Worm (Caenorhabditis elegans) whole organism, late embryonic: ENCODE data around the gene str-7.
A peak's percentile ranks its signal among the peaks of the same experiment; 100 is the strongest.

Experiments used
- C08G9.2 ChIP-seq: sonication (generic microtip); optimal IDR thresholded peaks from 2 replicates; lab custom pipeline; 2016; ENCODE audit warnings: mild to moderate bottlenecking, missing genetic modification characterization, moderate library complexity, missing compliant biosample characterization
- F13H6.1 ChIP-seq: sonication (generic microtip); optimal IDR thresholded peaks from 2 replicates; lab custom pipeline; 2016; ENCODE audit warnings: missing genetic modification characterization, missing compliant biosample characterization
- Y22D7AL.16 ChIP-seq: sonication (generic microtip); optimal IDR thresholded peaks from 2 replicates; lab custom pipeline; 2016; ENCODE audit warnings: missing genetic modification characterization, missing compliant biosample characterization
- ceh-14 ChIP-seq: sonication (generic microtip); optimal IDR thresholded peaks from 2 replicates; lab custom pipeline; 2016; ENCODE audit warnings: missing genotype, missing genetic modification characterization, missing compliant biosample characterization
- ceh-18 ChIP-seq: sonication (generic microtip); optimal IDR thresholded peaks from 2 replicates; lab custom pipeline; 2016; ENCODE audit warnings: missing genetic modification characterization, missing compliant biosample characterization
- ceh-24 ChIP-seq: sonication (generic microtip); optimal IDR thresholded peaks from 2 replicates; lab custom pipeline; 2016; ENCODE audit warnings: mild to moderate bottlenecking, missing genetic modification characterization, missing compliant biosample characterization
- ceh-30 ChIP-seq: fragments of 150-350 bp; optimal IDR thresholded peaks from 2 replicates; lab custom pipeline; 2014; ENCODE audit warnings: missing biosample characterization, missing genetic modification characterization
- ceh-6 ChIP-seq: fragments of 200-800 bp; sonication (Bioruptor generic); optimal IDR thresholded peaks from 2 replicates; lab custom pipeline; 2018; ENCODE audit warnings: mild to moderate bottlenecking, missing genetic modification characterization, missing compliant biosample characterization
- che-1 ChIP-seq: sonication (generic microtip); optimal IDR thresholded peaks from 2 replicates; lab custom pipeline; 2016; ENCODE audit warnings: mild to moderate bottlenecking, missing genetic modification characterization, missing compliant biosample characterization
- dmd-4 ChIP-seq: sonication (generic microtip); optimal IDR thresholded peaks from 2 replicates; lab custom pipeline; 2016; ENCODE audit warnings: borderline replicate concordance, missing genetic modification characterization, missing compliant biosample characterization
- dve-1 ChIP-seq: sonication (generic microtip); optimal IDR thresholded peaks from 2 replicates; lab custom pipeline; 2017; ENCODE audit warnings: antibody characterized with exemption, mild to moderate bottlenecking, missing genetic modification characterization, missing compliant biosample characterization
- elt-2 ChIP-seq: sonication (generic microtip); optimal IDR thresholded peaks from 2 replicates; lab custom pipeline; 2016; ENCODE audit warnings: missing genetic modification reagents, missing genetic modification characterization, missing compliant biosample characterization
- elt-4 ChIP-seq: sonication (generic microtip); optimal IDR thresholded peaks from 2 replicates; lab custom pipeline; 2016; ENCODE audit warnings: missing genetic modification characterization, missing compliant biosample characterization
- ets-4 ChIP-seq: sonication (generic microtip); optimal IDR thresholded peaks from 2 replicates; lab custom pipeline; 2016; ENCODE audit warnings: missing genetic modification characterization, missing compliant biosample characterization
- eyg-1 ChIP-seq: sonication (generic microtip); optimal IDR thresholded peaks from 2 replicates; lab custom pipeline; 2016; ENCODE audit warnings: missing genotype, missing genetic modification characterization, missing compliant biosample characterization
- fkh-6 ChIP-seq: sonication (generic microtip); optimal IDR thresholded peaks from 2 replicates; lab custom pipeline; 2016; ENCODE audit warnings: missing genetic modification characterization, missing compliant biosample characterization
- hlh-15 ChIP-seq: sonication (generic microtip); optimal IDR thresholded peaks from 2 replicates; lab custom pipeline; 2016; ENCODE audit warnings: missing genetic modification characterization, missing compliant biosample characterization
- hlh-30 ChIP-seq: sonication (generic microtip); optimal IDR thresholded peaks from 2 replicates; lab custom pipeline; 2017; ENCODE audit warnings: antibody characterized with exemption, missing genetic modification characterization, missing compliant biosample characterization; ENCODE audit not compliant: insufficient read depth
- hlh-6 ChIP-seq: sonication (generic microtip); optimal IDR thresholded peaks from 2 replicates; lab custom pipeline; 2016; ENCODE audit warnings: missing genotype, missing genetic modification characterization, missing compliant biosample characterization
- mec-3 ChIP-seq: sonication (generic microtip); optimal IDR thresholded peaks from 2 replicates; lab custom pipeline; 2016; ENCODE audit warnings: borderline replicate concordance, missing genetic modification characterization, missing compliant biosample characterization
- nhr-232 ChIP-seq: sonication (generic microtip); optimal IDR thresholded peaks from 2 replicates; lab custom pipeline; 2016; ENCODE audit warnings: missing genetic modification characterization, missing compliant biosample characterization
- npax-4 ChIP-seq: sonication (generic microtip); optimal IDR thresholded peaks from 2 replicates; lab custom pipeline; 2016; ENCODE audit warnings: missing genetic modification characterization, missing compliant biosample characterization
- odd-2 ChIP-seq: sonication (generic microtip); optimal IDR thresholded peaks from 2 replicates; lab custom pipeline; 2017; ENCODE audit warnings: antibody characterized with exemption, mild to moderate bottlenecking, missing genetic modification characterization, missing compliant biosample characterization
- pat-9 ChIP-seq: fragments of 200-800 bp; sonication (Bioruptor generic); optimal IDR thresholded peaks from 2 replicates; lab custom pipeline; 2018; ENCODE audit warnings: mild to moderate bottlenecking, missing genetic modification characterization, moderate library complexity, missing compliant biosample characterization
- pha-4 ChIP-seq: fragments of 150-350 bp; optimal IDR thresholded peaks from 2 replicates; lab custom pipeline; 2018; ENCODE audit warnings: missing biosample characterization, missing genetic modification reagents, missing genetic modification characterization
- ref-2 ChIP-seq: sonication (generic microtip); optimal IDR thresholded peaks from 2 replicates; lab custom pipeline; 2016; ENCODE audit warnings: missing genetic modification characterization, missing compliant biosample characterization
- rnt-1 ChIP-seq: sonication (generic microtip); optimal IDR thresholded peaks from 2 replicates; lab custom pipeline; 2016; ENCODE audit warnings: missing genetic modification characterization, missing compliant biosample characterization
- sdc-2 ChIP-seq: sonication (generic microtip); optimal IDR thresholded peaks from 2 replicates; lab custom pipeline; 2016; ENCODE audit warnings: missing genotype, missing genetic modification characterization, missing compliant biosample characterization
- sox-2 ChIP-seq: fragments of 200-800 bp; sonication (Bioruptor generic); IDR thresholded peaks from 2 replicates; pipeline ENCODE4 v1.3.6; 2022; ENCODE audit warnings: missing genetic modification reagents, missing genetic modification characterization, missing compliant biosample characterization
- tbx-7 ChIP-seq: sonication (generic microtip); optimal IDR thresholded peaks from 2 replicates; lab custom pipeline; 2016; ENCODE audit warnings: missing genotype, missing genetic modification characterization, missing compliant biosample characterization
- ttx-3 ChIP-seq: sonication (generic microtip); optimal IDR thresholded peaks from 2 replicates; lab custom pipeline; 2016; ENCODE audit warnings: missing genetic modification reagents, missing genetic modification characterization, missing compliant biosample characterization
- unc-3 ChIP-seq, 2 experiments: fragments of 200-800 bp in 1 of 2; sonication (Bioruptor generic) in 1 of 2; sonication (generic microtip) in 1 of 2; conservative IDR thresholded peaks in 1 of 2; optimal IDR thresholded peaks in 1 of 2; 2 replicates each; pipeline versions ENCODE4 v1.3.6 to Lab custom; 2016 to 2022; ENCODE audit warnings: missing compliant biosample characterization in 2 of 2, missing genetic modification characterization in 2 of 2, missing genetic modification reagents in 1 of 2
- unc-42 ChIP-seq: sonication (generic microtip); optimal IDR thresholded peaks from 2 replicates; lab custom pipeline; 2016; ENCODE audit warnings: missing genotype, missing genetic modification characterization, missing compliant biosample characterization
- unc-86 ChIP-seq: sonication (generic microtip); optimal IDR thresholded peaks from 2 replicates; lab custom pipeline; 2016; ENCODE audit warnings: missing genetic modification characterization, missing compliant biosample characterization

str-7 gene

DNA sequence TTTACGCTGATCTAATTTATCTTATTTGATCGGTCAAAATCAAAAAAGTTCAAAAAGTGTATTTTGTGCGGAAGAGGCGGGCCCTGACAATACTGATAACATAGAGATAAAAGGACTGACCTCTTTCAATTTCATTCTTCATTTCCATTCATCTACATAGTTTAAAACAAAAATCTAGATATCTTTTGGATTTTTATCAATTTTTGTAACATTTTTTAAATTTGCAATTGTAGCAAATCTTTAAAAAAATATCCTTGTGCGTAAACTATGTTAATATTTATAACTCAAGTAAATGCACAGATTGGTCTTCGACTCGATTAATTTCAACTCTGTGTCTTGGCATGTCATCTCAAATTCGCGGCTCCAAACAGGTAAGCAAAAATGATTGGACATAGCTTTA, 4.3 kb upstream of the str-7 start, which contains the start of gene argk-1:
Gene argk-1 (plus strand): TSS at position 301 of the 400 bp plus-strand sequence.
- TF ChIP-seq pat-9 (tag; lab: Kevin White, UChicago), result no peak
- TF ChIP-seq ttx-3, result no peak
- TF ChIP-seq ceh-30, result no peak
- no peak for TF ChIP-seq hlh-15 (tag; lab: Kevin White, UChicago)

DNA sequence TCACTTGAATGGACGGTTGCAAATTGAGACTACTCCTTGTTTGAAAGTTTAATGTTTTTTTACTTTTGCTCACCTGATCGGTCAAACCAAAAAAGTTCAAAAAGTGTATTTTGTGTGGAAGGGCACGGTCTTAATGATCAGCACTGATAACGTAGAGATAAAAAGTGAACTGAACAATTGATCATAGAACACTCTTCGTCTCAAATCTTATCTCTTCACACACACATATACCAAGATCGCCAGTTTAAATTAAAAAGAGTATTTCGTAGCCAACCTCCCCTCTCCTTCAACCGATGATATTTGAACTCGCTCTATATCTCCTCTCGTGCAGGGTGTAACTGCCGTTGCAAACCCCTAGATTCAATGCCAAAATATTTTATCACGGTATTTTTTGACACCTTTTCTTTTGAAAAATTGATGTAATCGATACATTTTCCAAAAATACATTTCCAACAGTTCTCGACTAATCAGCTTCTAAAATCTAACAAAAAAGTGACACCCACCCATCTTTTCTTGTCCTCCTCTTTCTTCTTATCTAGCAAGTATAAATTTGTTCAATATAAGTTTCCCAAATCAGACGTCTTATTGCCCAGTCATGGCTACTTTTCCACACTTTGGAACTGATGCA, 876 bp upstream of the str-7 start, which contains the start of gene cth-1:
Gene cth-1 (plus strand): TSS at position 578 of the 628 bp plus-strand sequence.
- peak; percentile 55 for TF ChIP-seq elt-2 (tag; lab: Kevin White, UChicago)
- no peak for TF ChIP-seq pha-4 (tag; lab: Kevin White, UChicago)

DNA sequence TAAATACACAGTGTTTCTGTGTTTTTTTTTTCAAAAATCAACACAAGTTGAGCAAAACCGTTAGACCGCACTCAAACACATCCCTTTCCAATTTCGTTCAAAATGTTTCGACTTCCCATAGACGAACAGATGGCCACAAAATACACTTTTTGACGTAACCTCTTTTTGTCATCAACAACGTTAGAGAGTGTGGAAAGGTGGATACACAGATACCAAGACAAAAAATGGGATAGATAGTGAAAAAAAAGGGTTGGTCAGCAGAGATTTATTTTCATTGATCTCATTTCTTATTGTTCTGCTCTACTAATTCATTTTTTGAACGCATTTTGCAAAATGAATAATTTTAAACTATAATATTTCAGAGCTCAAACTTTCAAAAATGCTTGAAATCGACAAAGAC, 4.5 kb downstream of the str-7 start:
- TF ChIP-seq dve-1 (tag; lab: Kevin White, UChicago) (no peak), hlh-30 (tag; lab: Kevin White, UChicago) (no peak)

DNA sequence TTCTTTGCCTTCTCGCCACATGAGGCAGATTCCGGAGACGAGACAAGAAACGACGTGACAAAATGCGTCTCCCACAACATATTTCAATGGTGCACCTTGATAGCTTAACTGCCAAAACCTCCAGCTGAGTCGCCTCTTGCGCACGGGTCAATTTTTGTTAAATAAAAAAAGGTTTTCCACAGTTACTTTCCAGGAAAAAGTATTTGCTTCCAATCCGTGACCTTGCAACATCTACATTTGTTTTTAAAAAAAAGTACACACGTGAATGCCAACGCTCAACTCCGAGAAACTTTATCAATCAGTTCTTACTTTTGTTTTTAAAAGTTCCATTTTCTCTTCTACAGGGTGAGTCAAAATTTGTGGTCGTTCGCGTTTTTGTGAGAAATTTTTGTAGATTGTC, 5.1 kb downstream of the str-7 start, which contains the start of gene F22B8.7:
Gene F22B8.7 (plus strand): TSS at position 301 of the 400 bp plus-strand sequence.
- TF ChIP-seq che-1 (tag; lab: Kevin White, UChicago) (no peak), eyg-1 (no peak), tbx-7 (tag; lab: Kevin White, UChicago) (no peak), dmd-4 (tag; lab: Kevin White, UChicago) (no peak), unc-42 (tag; lab: Kevin White, UChicago) (no peak), ref-2 (tag; lab: Kevin White, UChicago) (no peak), unc-86 (tag; lab: Kevin White, UChicago) (no peak), Y22D7AL.16 (no peak), F13H6.1 (tag; lab: Kevin White, UChicago) (no peak), ceh-6 (GFP tag; lab: Kevin White, UChicago) (no peak), nhr-232 (tag; lab: Kevin White, UChicago) (no peak), fkh-6 (tag; lab: Kevin White, UChicago) (no peak), rnt-1 (tag; lab: Kevin White, UChicago) (no peak), unc-3 (GFP tag; conservative IDR thresholded peaks at IDR 0.05; lab: Robert Waterston, UW) (no peak), unc-3 (tag; optimal IDR thresholded peaks at IDR 0.05; lab: Kevin White, UChicago) (no peak), npax-4 (tag; lab: Kevin White, UChicago) (no peak), ceh-30 (no peak), elt-4 (no peak)

DNA sequence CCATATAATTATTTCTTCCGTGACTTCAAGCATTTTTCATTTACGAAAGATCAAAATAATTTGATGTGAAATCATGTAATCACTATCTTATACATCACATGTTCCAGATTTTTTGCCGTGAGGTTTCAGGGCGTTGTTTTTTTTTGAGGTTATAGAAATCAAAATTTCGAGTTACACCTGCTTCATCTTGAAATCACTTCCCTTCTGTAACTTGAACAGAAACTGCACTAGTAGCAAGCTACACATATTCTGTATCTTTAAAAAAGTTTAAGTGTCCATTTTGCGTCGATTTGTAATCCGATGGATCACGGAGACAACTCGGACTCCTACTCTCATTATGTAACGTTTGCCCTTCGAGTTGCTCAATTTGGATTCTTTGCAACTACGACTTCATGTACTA, 8.7 kb downstream of the str-7 start, which contains the start of gene F22B8.3:
Gene F22B8.3 (plus strand): TSS at position 301 of the 400 bp plus-strand sequence.
- TF ChIP-seq ttx-3 (no peak), nhr-232 (tag; lab: Kevin White, UChicago) (no peak), dve-1 (tag; lab: Kevin White, UChicago) (no peak), ceh-30 (no peak), che-1 (tag; lab: Kevin White, UChicago) (no peak), elt-2 (tag; lab: Kevin White, UChicago) (no peak), ceh-18 (tag; lab: Kevin White, UChicago) (no peak), ets-4 (tag; lab: Kevin White, UChicago) (no peak), odd-2 (no peak), ceh-14 (tag; lab: Kevin White, UChicago) (no peak), sox-2 (GFP tag; lab: Robert Waterston, UW) (no peak), hlh-6 (tag; lab: Kevin White, UChicago) (no peak), C08G9.2 (tag; lab: Kevin White, UChicago) (no peak), F13H6.1 (tag; lab: Kevin White, UChicago) (no peak), ceh-24 (tag; lab: Kevin White, UChicago) (no peak), mec-3 (tag; lab: Kevin White, UChicago) (no peak), tbx-7 (tag; lab: Kevin White, UChicago) (no peak), sdc-2 (tag; lab: Kevin White, UChicago) (no peak), Y22D7AL.16 (no peak)
